Fruit fly (Drosophila melanogaster) whole organism, embryonic: ENCODE measurements around the gene CG17470.

Source experiments
- cg ChIP-seq: fragments of 200-800 bp; sonication (Bioruptor generic); optimal IDR thresholded peaks from 3 replicates; lab custom pipeline; 2019; ENCODE audit warnings: missing biosample characterization, mild to moderate bottlenecking, missing genetic modification characterization, moderate library complexity
- esg ChIP-seq: fragments of 200-800 bp; sonication (Bioruptor generic); conservative IDR thresholded peaks from 2 replicates; pipeline ENCODE4 v1.3.6; 2022; ENCODE audit warnings: missing biosample characterization, missing genetic modification characterization
- hkb ChIP-seq, 2 experiments: fragments of 200-800 bp in 1 of 2; fragments of >200 bp in 1 of 2; sonication (Bioruptor generic) in 1 of 2; IDR thresholded peaks in 1 of 2; optimal IDR thresholded peaks in 1 of 2; 2 replicates each; pipeline versions ENCODE4 v1.3.6 to Lab custom; 2017 to 2022; ENCODE audit warnings: missing biosample characterization in 1 of 2, missing genetic modification characterization in 1 of 2
- lbe ChIP-seq: fragments of 200-800 bp; sonication (Bioruptor generic); optimal IDR thresholded peaks from 2 replicates; lab custom pipeline; 2016; ENCODE audit warnings: missing biosample characterization, mild to moderate bottlenecking, missing genetic modification characterization

DNA sequence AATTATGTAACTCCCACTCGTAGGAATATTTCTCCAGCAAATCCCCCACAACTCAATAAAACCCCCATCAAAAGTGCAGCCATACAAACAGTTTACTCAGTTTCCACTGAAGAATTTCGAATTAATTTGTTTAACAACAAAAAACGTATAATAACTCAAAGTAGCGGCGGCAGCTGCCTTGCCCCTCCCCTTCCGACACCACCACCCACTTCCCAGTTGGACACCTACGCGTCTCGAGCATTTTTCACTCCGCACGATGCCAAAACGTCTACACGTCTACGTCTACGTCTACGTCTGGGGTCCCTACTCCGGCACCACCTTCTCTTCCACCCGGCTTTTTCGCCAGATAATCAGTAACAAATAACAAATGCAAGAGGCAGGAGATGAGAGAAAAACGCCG, 28.2 kb upstream of the CG17470 start:
- TF ChIP-seq cg (no peak), lbe (no peak), esg (GFP tag; lab: Robert Waterston, UW) (no peak), hkb (optimal IDR thresholded peaks at IDR 0.05; lab: Kevin White, UChicago) (no peak), hkb (GFP tag; IDR thresholded peaks at IDR 0.05; lab: Robert Waterston, UW) (no peak)
